Worm (Caenorhabditis elegans) whole organism, L4/young adult: ENCODE data around the gene nhr-141.

Source experiments
- dao-5 ChIP-seq: sonication (generic microtip); optimal IDR thresholded peaks from 2 replicates; lab custom pipeline; 2016; ENCODE audit warnings: missing genotype, missing genetic modification characterization, moderate library complexity, missing compliant biosample characterization
- him-1 ChIP-seq: sonication (generic microtip); optimal IDR thresholded peaks from 2 replicates; lab custom pipeline; 2016; ENCODE audit warnings: missing genotype, missing genetic modification reagents, missing genetic modification characterization, missing compliant biosample characterization

DNA sequence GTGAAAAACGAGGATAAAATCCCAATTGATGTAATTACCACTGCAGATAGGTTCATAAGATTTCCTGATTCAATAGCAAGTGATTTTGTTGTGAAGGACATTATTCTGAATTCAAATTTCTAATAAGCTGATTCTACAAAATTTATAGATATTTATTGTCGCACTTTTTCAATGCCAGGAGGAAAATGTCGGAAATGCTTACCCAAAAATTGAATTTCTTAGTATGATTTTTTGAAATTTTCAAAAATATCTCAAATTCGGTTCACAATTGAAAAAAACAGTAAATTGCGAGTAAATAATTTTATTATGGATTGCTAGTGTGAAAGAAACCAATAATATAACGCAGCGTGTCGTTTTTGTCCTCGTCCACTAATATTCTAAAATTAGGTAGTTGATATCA lies 48.5 kb downstream of the nhr-141 start, which contains the start of gene srbc-10:
- TF ChIP-seq dao-5 (tag; lab: Kevin White, UChicago): no peak
- no peak for TF ChIP-seq him-1 (tag; lab: Kevin White, UChicago)
